Worm (Caenorhabditis elegans): ENCODE measurements around the gene fnta-1.

DNA sequence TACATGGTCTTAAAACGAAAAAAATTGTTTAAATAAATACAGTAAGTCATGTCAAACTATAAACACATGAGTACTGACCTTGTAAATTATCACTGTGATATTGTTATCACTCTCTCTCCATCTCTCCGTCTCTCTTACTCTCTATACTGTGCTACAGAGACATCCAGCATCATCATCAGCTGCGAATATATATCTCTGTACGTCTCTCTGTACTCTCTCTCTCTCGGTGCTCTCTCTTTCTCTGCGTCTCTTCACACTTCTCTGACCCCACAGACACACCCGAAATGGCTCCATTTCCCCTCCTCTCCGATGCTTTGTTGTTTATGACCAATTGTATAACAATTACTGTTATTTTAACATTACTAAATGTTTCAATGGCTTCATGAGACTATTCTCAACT lies 29.5 kb downstream of the fnta-1 start:
- TF ChIP-seq ztf-25 (GFP tag; IDR thresholded peaks at IDR 0.05) (no peak), pha-4 (tag; optimal IDR thresholded peaks at IDR 0.05) (no peak), tbx-9 (tag; optimal IDR thresholded peaks at IDR 0.05; ENCODE audit: borderline replicate concordance) (no peak), nfya-1 (tag; optimal IDR thresholded peaks at IDR 0.05; ENCODE audit: borderline replicate concordance, insufficient read depth) (no peak), ama-1 (optimal IDR thresholded peaks at IDR 0.05) (no peak), ama-1 (GFP tag; optimal IDR thresholded peaks at IDR 0.05) (no peak), egl-18 (GFP tag; IDR thresholded peaks at IDR 0.05) (no peak), snpc-1.3 (tag; optimal IDR thresholded peaks at IDR 0.05; ENCODE audit: insufficient read depth) (no peak)

All from whole organism, young adult.